Worm (Caenorhabditis elegans) whole organism, L2 larva: Measurements from ENCODE around the gene srz-103.

Source experiments
- F13H6.1 ChIP-seq: sonication (generic microtip); optimal IDR thresholded peaks from 2 replicates; lab custom pipeline; 2016; ENCODE audit warnings: missing genetic modification characterization, missing compliant biosample characterization
- R02D3.7 ChIP-seq: fragments of 150-350 bp; optimal IDR thresholded peaks from 2 replicates; lab custom pipeline; 2014; ENCODE audit warnings: missing biosample characterization, missing genetic modification characterization
- Y55F3AM.14 ChIP-seq: fragments of 200-800 bp; sonication (Bioruptor generic); optimal IDR thresholded peaks from 2 replicates; lab custom pipeline; 2018; ENCODE audit warnings: mild to moderate bottlenecking, missing genetic modification characterization, missing compliant biosample characterization
- ZK546.5 ChIP-seq: sonication (generic microtip); optimal IDR thresholded peaks from 2 replicates; lab custom pipeline; 2017; ENCODE audit warnings: missing biosample characterization, missing genetic modification characterization
- alr-1 ChIP-seq: fragments of 150-350 bp; optimal IDR thresholded peaks from 2 replicates; lab custom pipeline; 2014; ENCODE audit warnings: missing biosample characterization, missing genetic modification characterization
- aly-2 ChIP-seq: fragments of 150-350 bp; optimal IDR thresholded peaks from 2 replicates; lab custom pipeline; 2014; ENCODE audit warnings: missing biosample characterization, missing genetic modification characterization
- ama-1 ChIP-seq: fragments of 150-350 bp; optimal IDR thresholded peaks from 2 replicates; lab custom pipeline; 2018; ENCODE audit warnings: inconsistent platforms
- blmp-1 ChIP-seq: sonication (generic microtip); optimal IDR thresholded peaks from 2 replicates; lab custom pipeline; 2017; ENCODE audit warnings: missing genetic modification characterization, mild to moderate bottlenecking, missing compliant biosample characterization, antibody characterized with exemption, moderate library complexity; ENCODE audit not compliant: insufficient read depth
- ceh-16 ChIP-seq: fragments of 150-350 bp; optimal IDR thresholded peaks from 2 replicates; lab custom pipeline; 2014; ENCODE audit warnings: missing biosample characterization, missing genetic modification characterization
- crh-2 ChIP-seq: sonication (generic microtip); optimal IDR thresholded peaks from 2 replicates; lab custom pipeline; 2017; ENCODE audit warnings: missing biosample characterization, missing genetic modification characterization
- dmd-4 ChIP-seq: sonication (generic microtip); optimal IDR thresholded peaks from 2 replicates; lab custom pipeline; 2017; ENCODE audit warnings: missing biosample characterization, missing genetic modification characterization
- elt-3 ChIP-seq: sonication (generic microtip); optimal IDR thresholded peaks from 2 replicates; lab custom pipeline; 2017; ENCODE audit warnings: missing biosample characterization, missing genetic modification characterization
- gmeb-1 ChIP-seq: fragments of 150-350 bp; optimal IDR thresholded peaks from 2 replicates; lab custom pipeline; 2014; ENCODE audit warnings: missing biosample characterization, missing genetic modification characterization
- lin-11 ChIP-seq: fragments of 150-350 bp; sonication (generic microtip); optimal IDR thresholded peaks from 2 replicates; lab custom pipeline; 2014; ENCODE audit warnings: missing biosample characterization, missing genetic modification characterization, inconsistent platforms, mixed read lengths
- lin-39 ChIP-seq: fragments of 150-350 bp; optimal IDR thresholded peaks from 2 replicates; lab custom pipeline; 2014; ENCODE audit warnings: missing biosample characterization, missing genetic modification reagents, missing genetic modification characterization
- lsy-2 ChIP-seq, 2 experiments: fragments of 150-350 bp in 1 of 2; sonication (generic microtip) in 1 of 2; optimal IDR thresholded peaks; 2 replicates each; lab custom pipeline; 2014 to 2017; ENCODE audit warnings: missing biosample characterization in 2 of 2, missing genetic modification characterization in 2 of 2
- mab-5 ChIP-seq: fragments of 150-350 bp; optimal IDR thresholded peaks from 2 replicates; lab custom pipeline; 2014; ENCODE audit warnings: missing biosample characterization, missing genetic modification characterization
- mbf-1 ChIP-seq: sonication (generic microtip); optimal IDR thresholded peaks from 2 replicates; lab custom pipeline; 2017; ENCODE audit warnings: missing biosample characterization, missing genetic modification characterization
- nhr-10 ChIP-seq: sonication (generic microtip); optimal IDR thresholded peaks from 2 replicates; lab custom pipeline; 2017; ENCODE audit warnings: missing biosample characterization, missing genetic modification characterization
- nhr-21 ChIP-seq: fragments of 150-350 bp; optimal IDR thresholded peaks from 2 replicates; lab custom pipeline; 2014; ENCODE audit warnings: missing biosample characterization, missing genetic modification characterization
- nhr-25 ChIP-seq: fragments of 150-350 bp; sonication (generic microtip); optimal IDR thresholded peaks from 3 replicates; lab custom pipeline; 2014; ENCODE audit warnings: missing biosample characterization, missing genetic modification characterization
- nhr-6 ChIP-seq: fragments of 150-350 bp; optimal IDR thresholded peaks from 2 replicates; lab custom pipeline; 2014; ENCODE audit warnings: missing biosample characterization, missing genetic modification characterization
- sem-4 ChIP-seq: fragments of 150-350 bp; optimal IDR thresholded peaks from 2 replicates; lab custom pipeline; 2014; ENCODE audit warnings: missing biosample characterization, missing genetic modification reagents, missing genetic modification characterization
- skn-1 ChIP-seq: sonication (generic microtip); optimal IDR thresholded peaks from 2 replicates; lab custom pipeline; 2017; ENCODE audit warnings: missing biosample characterization, missing genetic modification characterization
- sma-3 ChIP-seq: sonication (generic microtip); optimal IDR thresholded peaks from 2 replicates; lab custom pipeline; 2016; ENCODE audit warnings: missing genetic modification reagents, missing genetic modification characterization, missing compliant biosample characterization
- sma-9 ChIP-seq, 2 experiments: fragments of 150-350 bp in 1 of 2; sonication (generic microtip) in 1 of 2; optimal IDR thresholded peaks; 2 replicates each; lab custom pipeline; 2014 to 2016; ENCODE audit warnings: missing genetic modification characterization in 2 of 2, mild to moderate bottlenecking in 1 of 2, missing biosample characterization in 1 of 2, missing compliant biosample characterization in 1 of 2, missing genetic modification reagents in 1 of 2, moderate library complexity in 1 of 2
- snpc-4 ChIP-seq: fragments of 150-350 bp; optimal IDR thresholded peaks from 2 replicates; lab custom pipeline; 2014; ENCODE audit warnings: missing biosample characterization, missing genetic modification characterization
- unc-55 ChIP-seq: fragments of 150-350 bp; sonication (generic microtip); optimal IDR thresholded peaks from 3 replicates; lab custom pipeline; 2014; ENCODE audit warnings: missing biosample characterization, missing genetic modification reagents, missing genetic modification characterization
- unc-62 ChIP-seq: fragments of 150-350 bp; optimal IDR thresholded peaks from 2 replicates; lab custom pipeline; 2014; ENCODE audit warnings: missing biosample characterization, missing genetic modification reagents, missing genetic modification characterization
- zag-1 ChIP-seq: fragments of 150-350 bp; optimal IDR thresholded peaks from 2 replicates; lab custom pipeline; 2014; ENCODE audit warnings: missing biosample characterization, missing genetic modification characterization
- ztf-1 ChIP-seq: fragments of 200-800 bp; sonication (Bioruptor generic); conservative IDR thresholded peaks from 2 replicates; pipeline ENCODE4 v1.3.6; 2022; ENCODE audit warnings: missing genetic modification characterization, missing compliant biosample characterization
- ztf-11 ChIP-seq: sonication (generic microtip); optimal IDR thresholded peaks from 2 replicates; lab custom pipeline; 2017; ENCODE audit warnings: missing biosample characterization, missing genetic modification characterization
- ztf-4 ChIP-seq: fragments of 150-350 bp; optimal IDR thresholded peaks from 2 replicates; lab custom pipeline; 2014; ENCODE audit warnings: missing biosample characterization, missing genetic modification characterization

The srz-103 gene

ce11 chrV:16706549-16706948 is 27.4 kb upstream of the srz-103 start, which contains the start of gene clec-9:
clec-9 (minus strand) TSS chrV:16706649.
- no peak for TF ChIP-seq Y55F3AM.14 (GFP tag; lab: Kevin White, UChicago)
- no peak for TF ChIP-seq snpc-4 (tag; lab: Kevin White, UChicago)
- no peak for TF ChIP-seq unc-55 (GFP tag; lab: Kevin White, UChicago)
- TF ChIP-seq ceh-16 (tag; lab: Kevin White, UChicago) = no peak
- TF ChIP-seq skn-1 (tag; lab: Kevin White, UChicago) = no peak
- TF ChIP-seq nhr-21 (tag; lab: Kevin White, UChicago) = no peak
- TF ChIP-seq nhr-25 (tag; lab: Kevin White, UChicago) = no peak
- TF ChIP-seq lin-11 = no peak
- no peak for TF ChIP-seq nhr-10
- no peak for TF ChIP-seq lin-39 (tag; lab: Kevin White, UChicago)
- TF ChIP-seq zag-1 (tag; lab: Kevin White, UChicago) = no peak
- TF ChIP-seq dmd-4 (tag; lab: Kevin White, UChicago) = no peak
- TF ChIP-seq unc-62 (GFP tag; lab: Kevin White, UChicago) = no peak
- no peak for TF ChIP-seq nhr-6 (tag; lab: Kevin White, UChicago)
- no peak for TF ChIP-seq mab-5 (tag; lab: Kevin White, UChicago)
- no peak for TF ChIP-seq mbf-1 (tag; lab: Kevin White, UChicago)
- TF ChIP-seq sma-3 (GFP tag; lab: Kevin White, UChicago) = no peak

- TF ChIP-seq zag-1 (tag; lab: Kevin White, UChicago) (no peak), gmeb-1 (no peak), F13H6.1 (tag; lab: Kevin White, UChicago) (no peak), R02D3.7 (tag; lab: Kevin White, UChicago) (no peak), ztf-1 (GFP tag; lab: Robert Waterston, UW) (no peak), unc-62 (GFP tag; lab: Kevin White, UChicago) (no peak), lsy-2 (tag; optimal IDR thresholded peaks at IDR 0.05; lab: Kevin White, UChicago) (no peak), sem-4 (tag; lab: Kevin White, UChicago) (no peak), Y55F3AM.14 (GFP tag; lab: Kevin White, UChicago) (no peak), ztf-4 (tag; lab: Kevin White, UChicago) (no peak), ama-1 (lab: Kevin White, UChicago) (no peak), ceh-16 (tag; lab: Kevin White, UChicago) (no peak), nhr-25 (tag; lab: Kevin White, UChicago) (no peak)
Observed at ce11 chrV:16699752-16700259, 20.7 kb upstream of the srz-103 start, which contains the start of gene Y70C5C.1. Y70C5C.1 (plus strand) TSS chrV:16700209.

- TF ChIP-seq sma-9 (GFP tag; optimal IDR thresholded peaks at IDR 0.05; lab: Kevin White, UChicago) (no peak), sma-9 (tag; optimal IDR thresholded peaks at IDR 0.05; lab: Kevin White, UChicago) (no peak), nhr-6 (tag; lab: Kevin White, UChicago) (no peak), lin-39 (tag; lab: Kevin White, UChicago) (no peak)
Observed at ce11 chrV:16697178-16697577, 18.0 kb upstream of the srz-103 start, which contains the start of gene srw-41. srw-41 (plus strand) TSS chrV:16697478.

ce11 chrV:16695499-16695898 is 16.4 kb upstream of the srz-103 start:
- TF ChIP-seq blmp-1 (tag; lab: Kevin White, UChicago) = no peak

- TF ChIP-seq ztf-4 (tag; lab: Kevin White, UChicago) (no peak), ZK546.5 (tag; lab: Kevin White, UChicago) (no peak), Y55F3AM.14 (GFP tag; lab: Kevin White, UChicago) (no peak), unc-62 (GFP tag; lab: Kevin White, UChicago) (no peak), elt-3 (no peak), ztf-11 (tag; lab: Kevin White, UChicago) (no peak), gmeb-1 (no peak), crh-2 (tag; lab: Kevin White, UChicago) (no peak), aly-2 (no peak), mbf-1 (tag; lab: Kevin White, UChicago) (no peak), sma-9 (GFP tag; optimal IDR thresholded peaks at IDR 0.05; lab: Kevin White, UChicago) (no peak), sma-9 (tag; optimal IDR thresholded peaks at IDR 0.05; lab: Kevin White, UChicago) (no peak), nhr-21 (tag; lab: Kevin White, UChicago) (no peak), ama-1 (lab: Kevin White, UChicago) (no peak), mab-5 (tag; lab: Kevin White, UChicago) (no peak), sem-4 (tag; lab: Kevin White, UChicago) (no peak), sma-3 (GFP tag; lab: Kevin White, UChicago) (no peak), alr-1 (tag; lab: Kevin White, UChicago) (no peak)
Observed at ce11 chrV:16694538-16694937, 15.4 kb upstream of the srz-103 start, which contains the start of gene srz-101. srz-101 (plus strand) TSS chrV:16694838.
